Worm (Caenorhabditis elegans) whole organism, L3 larva: ENCODE data around the gene dyla-1.

Experiments
- ZK546.5 ChIP-seq: sonication (generic microtip); optimal IDR thresholded peaks from 2 replicates; lab custom pipeline; 2017; ENCODE audit warnings: missing biosample characterization, missing genetic modification characterization
- aly-2 ChIP-seq: fragments of 150-350 bp; optimal IDR thresholded peaks from 2 replicates; lab custom pipeline; 2014; ENCODE audit warnings: missing biosample characterization, missing genetic modification characterization

ce11 chrX:16840738-16841137, at the start of gene dyla-1:
- TF ChIP-seq ZK546.5 (tag; lab: Kevin White, UChicago) (no peak), aly-2 (no peak)
